Fruit fly (Drosophila melanogaster) whole organism, embryonic: ENCODE measurements around the gene CG31948.

Source experiments
- CG12391 ChIP-seq: fragments of 200-800 bp; sonication (Bioruptor generic); optimal IDR thresholded peaks from 3 replicates; lab custom pipeline; 2018; ENCODE audit warnings: missing biosample characterization, mild to moderate bottlenecking, missing genetic modification characterization, moderate library complexity
- CG13424 ChIP-seq: fragments of 200-800 bp; sonication (Bioruptor generic); optimal IDR thresholded peaks from 2 replicates; lab custom pipeline; 2019; ENCODE audit warnings: missing biosample characterization, mild to moderate bottlenecking, missing genetic modification characterization, moderate library complexity
- CG1792 ChIP-seq: fragments of 200-800 bp; sonication (Bioruptor generic); optimal IDR thresholded peaks from 2 replicates; lab custom pipeline; 2016; ENCODE audit warnings: missing biosample characterization, missing genetic modification characterization
- CG18262 ChIP-seq: fragments of 200-800 bp; optimal IDR thresholded peaks from 3 replicates; lab custom pipeline; 2019; ENCODE audit warnings: missing biosample characterization, mild to moderate bottlenecking, missing genetic modification characterization, moderate library complexity
- CG2875 ChIP-seq: fragments of 200-800 bp; sonication (Bioruptor generic); optimal IDR thresholded peaks from 2 replicates; lab custom pipeline; 2017; ENCODE audit warnings: missing biosample characterization, mild to moderate bottlenecking, missing genetic modification characterization, missing genetic modification reagents
- CG30431 ChIP-seq: fragments of 200-800 bp; sonication (Bioruptor generic); optimal IDR thresholded peaks from 2 replicates; lab custom pipeline; 2017; ENCODE audit warnings: missing biosample characterization, missing genetic modification characterization
- CG34376 ChIP-seq: fragments of 200-800 bp; sonication (Bioruptor generic); optimal IDR thresholded peaks from 2 replicates; lab custom pipeline; 2018; ENCODE audit warnings: missing biosample characterization, mild to moderate bottlenecking, missing genetic modification characterization
- CG4328 ChIP-seq: fragments of 200-800 bp; sonication (Bioruptor generic); optimal IDR thresholded peaks from 3 replicates; lab custom pipeline; 2017; ENCODE audit warnings: missing biosample characterization, missing genetic modification reagents, missing genetic modification characterization
- CG7745 ChIP-seq: fragments of 200-800 bp; sonication (Bioruptor generic); optimal IDR thresholded peaks from 2 replicates; lab custom pipeline; 2018; ENCODE audit warnings: missing biosample characterization, mild to moderate bottlenecking, missing genetic modification characterization, moderate library complexity
- CG7786 ChIP-seq: fragments of 200-800 bp; sonication (Bioruptor generic); optimal IDR thresholded peaks from 2 replicates; lab custom pipeline; 2016; ENCODE audit warnings: missing biosample characterization, missing genetic modification characterization
- CG7839 ChIP-seq: fragments of 200-800 bp; sonication (Bioruptor generic); optimal IDR thresholded peaks from 3 replicates; lab custom pipeline; 2018; ENCODE audit warnings: missing biosample characterization, mild to moderate bottlenecking, missing genetic modification characterization, moderate library complexity
- CG7928 ChIP-seq: fragments of 200-800 bp; sonication (Bioruptor generic); optimal IDR thresholded peaks from 2 replicates; lab custom pipeline; 2017; ENCODE audit warnings: missing biosample characterization, mild to moderate bottlenecking, missing genetic modification characterization
- CG7987 ChIP-seq: fragments of 200-800 bp; sonication (Bioruptor generic); optimal IDR thresholded peaks from 2 replicates; lab custom pipeline; 2018; ENCODE audit warnings: missing biosample characterization, mild to moderate bottlenecking, missing genetic modification characterization, moderate library complexity
- CG8478 ChIP-seq: fragments of >200 bp; optimal IDR thresholded peaks from 2 replicates; lab custom pipeline; 2018
- CHES-1-like ChIP-seq: fragments of 200-800 bp; sonication (Bioruptor generic); optimal IDR thresholded peaks from 2 replicates; lab custom pipeline; 2016; ENCODE audit warnings: missing biosample characterization, missing genetic modification characterization
- Dad ChIP-seq: fragments of 200-800 bp; sonication (Bioruptor generic); optimal IDR thresholded peaks from 3 replicates; lab custom pipeline; 2016; ENCODE audit warnings: missing biosample characterization, missing genetic modification characterization
- Doc2 ChIP-seq: fragments of 200-800 bp; sonication (Bioruptor generic); IDR thresholded peaks from 2 replicates; pipeline ENCODE4 v1.3.6; 2022; ENCODE audit warnings: missing biosample characterization, missing genetic modification characterization
- Dref ChIP-seq: fragments of 200-800 bp; sonication (Bioruptor generic); IDR thresholded peaks from 2 replicates; pipeline ENCODE4 v1.3.6; 2022; ENCODE audit warnings: missing biosample characterization, missing genetic modification characterization
- Jarid2 ChIP-seq: fragments of 200-800 bp; sonication (Bioruptor generic); optimal IDR thresholded peaks from 3 replicates; lab custom pipeline; 2017; ENCODE audit warnings: mild to moderate bottlenecking, missing biosample characterization, missing genetic modification reagents, missing genetic modification characterization
- Lpt ChIP-seq: fragments of >200 bp; optimal IDR thresholded peaks from 2 replicates; lab custom pipeline; 2018; ENCODE audit warnings: missing biosample characterization, missing genetic modification characterization
- Mrtf ChIP-seq: fragments of 200-800 bp; sonication (Bioruptor generic); IDR thresholded peaks from 3 replicates; pipeline ENCODE4 v1.3.6; 2022; ENCODE audit warnings: missing biosample characterization, missing genetic modification characterization
- NK7.1 ChIP-seq: fragments of 200-800 bp; sonication (Bioruptor generic); optimal IDR thresholded peaks from 3 replicates; lab custom pipeline; 2016; ENCODE audit warnings: missing biosample characterization, missing genetic modification characterization
- NfI ChIP-seq: fragments of 200-800 bp; sonication (Bioruptor generic); optimal IDR thresholded peaks from 3 replicates; lab custom pipeline; 2018; ENCODE audit warnings: missing biosample characterization, mild to moderate bottlenecking, missing genetic modification characterization, moderate library complexity
- Six4 ChIP-seq: fragments of 200-800 bp; sonication (Bioruptor generic); optimal IDR thresholded peaks from 2 replicates; lab custom pipeline; 2016; ENCODE audit warnings: missing biosample characterization, missing genetic modification characterization
- Trl ChIP-seq, 3 experiments: fragments of >200 bp in 2 of 3; fragments of 200-800 bp in 1 of 3; sonication (Bioruptor generic) in 1 of 3; optimal IDR thresholded peaks; 2 replicates in 1 of 3; 3 replicates in 2 of 3; lab custom pipeline; 2016 to 2017; ENCODE audit warnings: missing biosample characterization in 1 of 3, missing genetic modification characterization in 1 of 3
- YL-1 ChIP-seq: fragments of 200-800 bp; sonication (Bioruptor generic); optimal IDR thresholded peaks from 3 replicates; lab custom pipeline; 2017; ENCODE audit warnings: missing biosample characterization, mild to moderate bottlenecking, missing genetic modification characterization
- abd-A ChIP-seq: fragments of 200-800 bp; sonication (Bioruptor generic); optimal IDR thresholded peaks from 3 replicates; lab custom pipeline; 2019; ENCODE audit warnings: missing biosample characterization, mild to moderate bottlenecking, missing genetic modification characterization, moderate library complexity
- al ChIP-seq: fragments of 200-800 bp; sonication (Bioruptor generic); IDR thresholded peaks from 2 replicates; pipeline ENCODE4 v1.3.6; 2022; ENCODE audit warnings: missing biosample characterization, missing genetic modification characterization
- caup ChIP-seq: fragments of 200-800 bp; sonication (Bioruptor generic); optimal IDR thresholded peaks from 3 replicates; lab custom pipeline; 2017; ENCODE audit warnings: missing biosample characterization, mild to moderate bottlenecking, missing genetic modification characterization, moderate library complexity; ENCODE audit not compliant: severe bottlenecking
- chn ChIP-seq: fragments of 200-800 bp; sonication (Bioruptor generic); optimal IDR thresholded peaks from 2 replicates; lab custom pipeline; 2016; ENCODE audit warnings: missing biosample characterization, missing genetic modification characterization
- dmrt11E ChIP-seq: fragments of 200-800 bp; sonication (Bioruptor generic); optimal IDR thresholded peaks from 3 replicates; lab custom pipeline; 2018; ENCODE audit warnings: missing biosample characterization, mild to moderate bottlenecking, missing genetic modification characterization, moderate library complexity
- exex ChIP-seq: fragments of 200-800 bp; sonication (Bioruptor generic); optimal IDR thresholded peaks from 4 replicates; lab custom pipeline; 2018; ENCODE audit warnings: missing biosample characterization, mild to moderate bottlenecking, missing genetic modification characterization, moderate library complexity
- fd64A ChIP-seq: fragments of 200-800 bp; sonication (Bioruptor generic); optimal IDR thresholded peaks from 3 replicates; lab custom pipeline; 2018; ENCODE audit warnings: missing biosample characterization, mild to moderate bottlenecking, missing genetic modification characterization
- fru ChIP-seq: fragments of >200 bp; optimal IDR thresholded peaks from 2 replicates; lab custom pipeline; 2017
- grn ChIP-seq: fragments of 200-800 bp; sonication (Bioruptor generic); optimal IDR thresholded peaks from 3 replicates; lab custom pipeline; 2017; ENCODE audit warnings: missing biosample characterization, missing genetic modification characterization
- gt ChIP-seq: fragments of 200-800 bp; sonication (Bioruptor generic); IDR thresholded peaks from 2 replicates; pipeline ENCODE4 v1.3.6; 2022; ENCODE audit warnings: missing biosample characterization, missing genetic modification characterization
- jigr1 ChIP-seq: fragments of 200-800 bp; sonication (Bioruptor generic); IDR thresholded peaks from 3 replicates; pipeline ENCODE4 v1.3.6; 2022; ENCODE audit warnings: missing biosample characterization, missing genetic modification characterization
- kay ChIP-seq: fragments of 200-800 bp; sonication (Bioruptor generic); optimal IDR thresholded peaks from 2 replicates; lab custom pipeline; 2016; ENCODE audit warnings: missing biosample characterization, missing genetic modification characterization
- nerfin-1 ChIP-seq: fragments of 200-800 bp; sonication (Bioruptor generic); optimal IDR thresholded peaks from 3 replicates; lab custom pipeline; 2019; ENCODE audit warnings: missing biosample characterization, mild to moderate bottlenecking, missing genetic modification characterization, moderate library complexity
- otp ChIP-seq: fragments of 200-800 bp; sonication (Bioruptor generic); IDR thresholded peaks from 3 replicates; pipeline ENCODE4, ENCODE4 v1.3.6; 2022; ENCODE audit warnings: missing biosample characterization, missing genetic modification characterization
- pan ChIP-seq, 4 experiments: fragments of >200 bp in 3 of 4; fragments of 200-800 bp in 1 of 4; sonication (Bioruptor generic) in 1 of 4; optimal IDR thresholded peaks in 3 of 4; IDR thresholded peaks in 1 of 4; 2 replicates each; pipeline versions ENCODE4 v1.3.6 to Lab custom; 2017 to 2022; ENCODE audit warnings: missing biosample characterization in 2 of 4, missing genetic modification characterization in 2 of 4, mixed read lengths in 1 of 4
- sd ChIP-seq: fragments of 200-800 bp; sonication (Bioruptor generic); optimal IDR thresholded peaks from 3 replicates; lab custom pipeline; 2018; ENCODE audit warnings: missing biosample characterization, mild to moderate bottlenecking, missing genetic modification characterization, moderate library complexity
- slp2 ChIP-seq: fragments of 200-800 bp; sonication (Bioruptor generic); optimal IDR thresholded peaks from 2 replicates; lab custom pipeline; 2016; ENCODE audit warnings: missing biosample characterization, missing genetic modification characterization
- toy ChIP-seq: fragments of 200-800 bp; sonication (Bioruptor generic); IDR thresholded peaks from 2 replicates; pipeline ENCODE4 v1.3.6; 2022; ENCODE audit warnings: missing biosample characterization, missing genetic modification characterization
- trem ChIP-seq: fragments of 200-800 bp; optimal IDR thresholded peaks from 3 replicates; lab custom pipeline; 2019; ENCODE audit warnings: missing biosample characterization, mild to moderate bottlenecking, missing genetic modification characterization, moderate library complexity
- trh ChIP-seq: fragments of 200-800 bp; sonication (Bioruptor generic); optimal IDR thresholded peaks from 2 replicates; lab custom pipeline; 2016; ENCODE audit warnings: missing biosample characterization, missing genetic modification characterization
- twi ChIP-seq: fragments of 200-800 bp; optimal IDR thresholded peaks from 2 replicates; lab custom pipeline; 2019; ENCODE audit warnings: missing biosample characterization, mild to moderate bottlenecking, missing genetic modification characterization, moderate library complexity
- unpg ChIP-seq: fragments of 200-800 bp; sonication (Bioruptor generic); optimal IDR thresholded peaks from 3 replicates; lab custom pipeline; 2018; ENCODE audit warnings: missing biosample characterization, mild to moderate bottlenecking, missing genetic modification characterization, moderate library complexity
- wek ChIP-seq: fragments of 200-800 bp; sonication (Bioruptor generic); optimal IDR thresholded peaks from 3 replicates; lab custom pipeline; 2018; ENCODE audit warnings: missing biosample characterization, mild to moderate bottlenecking, missing genetic modification characterization, moderate library complexity
- z ChIP-seq: fragments of 200-800 bp; sonication (Bioruptor generic); IDR thresholded peaks from 3 replicates; pipeline ENCODE4 v1.3.6; 2022; ENCODE audit warnings: missing biosample characterization, missing genetic modification characterization
- zf30C ChIP-seq: fragments of 200-800 bp; sonication (Bioruptor generic); optimal IDR thresholded peaks from 3 replicates; lab custom pipeline; 2018; ENCODE audit warnings: missing biosample characterization, mild to moderate bottlenecking, missing genetic modification characterization

CG31948 gene

dm6 chr2L:2420490-2420889 is 4.0 kb upstream of the CG31948 start, which contains the start of gene CG9886 (continued):
- TF ChIP-seq dmrt11E (tag; lab: Kevin White, UChicago) (peak; percentile 80), toy (GFP tag; lab: Robert Waterston, UW) (no peak), twi (tag; lab: Kevin White, UChicago) (no peak), Six4 (GFP tag; lab: Kevin White, UChicago) (peak; percentile 48), CG30431 (no peak), trh (GFP tag; lab: Kevin White, UChicago) (no peak), trem (tag; lab: Kevin White, UChicago) (peak; percentile 82), CG18262 (tag; lab: Kevin White, UChicago) (peak; percentile 74), exex (tag; lab: Kevin White, UChicago) (peak; percentile 10), caup (GFP tag; lab: Kevin White, UChicago) (peak; percentile 58), CG7987 (GFP tag; lab: Kevin White, UChicago) (peak; percentile 22), zf30C (GFP tag; lab: Kevin White, UChicago) (no peak), CG34376 (no peak), al (GFP tag; lab: Robert Waterston, UW) (no peak), CG7928 (peak; percentile 22), CG1792 (GFP tag; lab: Kevin White, UChicago) (no peak), CG7745 (tag; lab: Kevin White, UChicago) (no peak), pan (optimal IDR thresholded peaks at IDR 0.05; lab: Kevin White, UChicago) (no peak), pan (GFP tag; optimal IDR thresholded peaks at IDR 0.05 in 1 of 2, IDR thresholded peaks at IDR 0.05 in 1 of 2) (peak in 1 of 2 experiments; percentile 78), NfI (GFP tag; lab: Kevin White, UChicago) (peak; percentile 62), CG13424 (tag; lab: Kevin White, UChicago) (peak; percentile 83), CG7839 (tag; lab: Kevin White, UChicago) (peak; percentile 73), wek (GFP tag; lab: Kevin White, UChicago) (peak; percentile 99), CHES-1-like (no peak), CG2875 (GFP tag; lab: Kevin White, UChicago) (peak; percentile 42), sd (tag; lab: Kevin White, UChicago) (peak; percentile 61), gt (no peak), Doc2 (GFP tag; lab: Robert Waterston, UW) (no peak), nerfin-1 (peak; percentile 70), otp (GFP tag; lab: Robert Waterston, UW) (no peak), fd64A (GFP tag; lab: Kevin White, UChicago) (no peak), kay (peak; percentile 42), CG8478 (no peak), jigr1 (GFP tag; lab: Robert Waterston, UW) (no peak), CG4328 (no peak), slp2 (no peak), NK7.1 (no peak), abd-A (no peak), Lpt (GFP tag; lab: Kevin White, UChicago) (no peak), CG7786 (GFP tag; lab: Kevin White, UChicago) (no peak), z (GFP tag; lab: Robert Waterston, UW) (no peak), Dad (GFP tag; lab: Kevin White, UChicago) (no peak), YL-1 (peak; percentile 30), unpg (GFP tag; lab: Kevin White, UChicago) (peak; percentile 87), grn (peak; percentile 51), Trl (optimal IDR thresholded peaks at IDR 0.05; lab: Kevin White, UChicago) (no peak), Trl (GFP tag; optimal IDR thresholded peaks at IDR 0.05; lab: Kevin White, UChicago) (no peak), Dref (GFP tag; lab: Robert Waterston, UW) (no peak), CG12391 (tag; lab: Kevin White, UChicago) (peak; percentile 87), Jarid2 (peak; percentile 40), fru (lab: Kevin White, UChicago) (no peak), Mrtf (no peak), chn (GFP tag; lab: Kevin White, UChicago) (no peak)
